Worm (Caenorhabditis elegans) whole organism, L2 larva: Measurements from ENCODE around the gene F22E5.8.
"Not testable (repeated sequence)": the region's sequence is repeated elsewhere in the genome, so short reads cannot be mapped to it uniquely, and the experiment has no call there.

ENCODE experiments used
- C34F6.9 ChIP-seq: fragments of 150-350 bp; optimal IDR thresholded peaks from 2 replicates; lab custom pipeline; 2014; ENCODE audit warnings: missing biosample characterization, missing genetic modification characterization
- ZK546.5 ChIP-seq: sonication (generic microtip); optimal IDR thresholded peaks from 2 replicates; lab custom pipeline; 2017; ENCODE audit warnings: missing biosample characterization, missing genetic modification characterization
- nhr-11 ChIP-seq: fragments of 150-350 bp; optimal IDR thresholded peaks from 2 replicates; lab custom pipeline; 2014; ENCODE audit warnings: missing biosample characterization, missing genetic modification characterization
- skn-1 ChIP-seq: sonication (generic microtip); optimal IDR thresholded peaks from 2 replicates; lab custom pipeline; 2017; ENCODE audit warnings: missing biosample characterization, missing genetic modification characterization

DNA sequence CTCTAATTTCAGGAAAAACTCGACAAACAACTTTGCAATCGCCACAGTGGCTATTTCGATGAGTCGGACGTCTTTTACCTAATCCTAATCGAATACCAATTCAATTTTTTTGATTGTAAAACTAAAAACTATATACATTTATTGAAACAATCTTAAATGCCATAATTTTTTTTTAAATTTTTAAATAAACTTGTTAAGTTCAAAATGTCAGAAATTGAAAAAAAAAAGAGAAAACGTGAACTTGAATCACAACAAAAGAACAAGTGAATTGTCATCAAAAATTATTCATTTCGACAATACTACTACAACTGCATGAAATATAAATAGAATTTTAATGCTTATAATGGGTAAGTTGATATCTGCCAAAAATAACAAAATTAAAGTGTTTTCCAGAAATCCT lies 27.6 kb upstream of the F22E5.8 start, which contains the start of gene D2062.13:
- TF ChIP-seq ZK546.5; C34F6.9 (tag; lab: Kevin White, UChicago); skn-1; nhr-11: not testable (repeated sequence)
